Fruit fly (Drosophila melanogaster): Measurements from ENCODE around the gene Larp4B.

Gene Larp4B

dm6 chr3L:3251659-3252490 is 27.2 kb downstream of the Larp4B start (continued):
- TF ChIP-seq Sox100B (GFP tag; optimal IDR thresholded peaks at IDR 0.05) (no peak), gem (tag; optimal IDR thresholded peaks at IDR 0.05) (peak; percentile 44), sr (GFP tag; IDR thresholded peaks at IDR 0.05) (no peak), Trl (optimal IDR thresholded peaks at IDR 0.05) (no peak), Trl (GFP tag; optimal IDR thresholded peaks at IDR 0.05) (no peak), Chrac-16 (GFP tag; optimal IDR thresholded peaks at IDR 0.05) (no peak), ERR (GFP tag; optimal IDR thresholded peaks at IDR 0.05) (no peak), Dip3 (GFP tag; optimal IDR thresholded peaks at IDR 0.05) (no peak), gt (GFP tag; IDR thresholded peaks at IDR 0.05) (no peak), unpg (GFP tag; optimal IDR thresholded peaks at IDR 0.05) (no peak), CG15696 (tag; optimal IDR thresholded peaks at IDR 0.05) (no peak), otp (GFP tag; IDR thresholded peaks at IDR 0.05) (no peak), CG12155 (GFP tag; optimal IDR thresholded peaks at IDR 0.05) (no peak), Poxn (GFP tag; IDR thresholded peaks at IDR 0.05) (no peak), psq (GFP tag; optimal IDR thresholded peaks at IDR 0.05) (no peak), D19B (GFP tag; optimal IDR thresholded peaks at IDR 0.05) (no peak), Ada2b (GFP tag; IDR thresholded peaks at IDR 0.05) (no peak), CG13894 (tag; optimal IDR thresholded peaks at IDR 0.05) (no peak), Spps (tag; optimal IDR thresholded peaks at IDR 0.05) (no peak), CG13296 (GFP tag; optimal IDR thresholded peaks at IDR 0.05) (no peak), HmgD (GFP tag; optimal IDR thresholded peaks at IDR 0.05) (no peak), lbe (GFP tag; optimal IDR thresholded peaks at IDR 0.05) (peak; percentile 60), CG18011 (GFP tag; optimal IDR thresholded peaks at IDR 0.05) (no peak), sima (GFP tag; optimal IDR thresholded peaks at IDR 0.05) (no peak), CG15269 (tag; optimal IDR thresholded peaks at IDR 0.05) (no peak), CG6813 (GFP tag; optimal IDR thresholded peaks at IDR 0.05) (no peak), CG33213 (GFP tag; optimal IDR thresholded peaks at IDR 0.05) (no peak), rib (GFP tag; IDR thresholded peaks at IDR 0.05) (no peak), B-H2 (GFP tag; optimal IDR thresholded peaks at IDR 0.05) (no peak), Drgx (GFP tag; IDR thresholded peaks at IDR 0.05) (no peak), CG9437 (GFP tag; optimal IDR thresholded peaks at IDR 0.05) (no peak), CG17359 (tag; optimal IDR thresholded peaks at IDR 0.05) (no peak), Bdp1 (GFP tag; optimal IDR thresholded peaks at IDR 0.05) (no peak), CG4820 (GFP tag; optimal IDR thresholded peaks at IDR 0.05) (no peak), CG17385 (GFP tag; optimal IDR thresholded peaks at IDR 0.05) (no peak), crol (GFP tag; IDR thresholded peaks at IDR 0.05) (no peak), CG11456 (GFP tag; IDR thresholded peaks at IDR 0.05) (no peak), Dbx (GFP tag; IDR thresholded peaks at IDR 0.05) (no peak), CG4707 (GFP tag; optimal IDR thresholded peaks at IDR 0.05) (no peak), D (optimal IDR thresholded peaks at IDR 0.05) (no peak), D (GFP tag; optimal IDR thresholded peaks at IDR 0.05) (no peak), CG14441 (GFP tag; IDR thresholded peaks at IDR 0.05) (no peak), D19A (tag; optimal IDR thresholded peaks at IDR 0.05) (no peak), bbx (GFP tag; IDR thresholded peaks at IDR 0.05; ENCODE audit: partially characterized antibody) (no peak), CG7839 (tag; optimal IDR thresholded peaks at IDR 0.05) (peak; percentile 17), CG43689 (GFP tag; IDR thresholded peaks at IDR 0.05) (no peak)

All from whole organism, embryonic.